Fruit fly (Drosophila melanogaster): ENCODE data around the gene CG8001.

- no peak for TF ChIP-seq tj (GFP tag; optimal IDR thresholded peaks at IDR 0.05)
- no peak for TF ChIP-seq kay (GFP tag; ENCODE audit: borderline replicate concordance)
- TF ChIP-seq pad (GFP tag; optimal IDR thresholded peaks at IDR 0.05), result peak; percentile 89
- peak; percentile 22 for TF ChIP-seq CG33017 (tag; optimal IDR thresholded peaks at IDR 0.05)
- peak; percentile 76 for TF ChIP-seq cic (GFP tag; optimal IDR thresholded peaks at IDR 0.05)
- TF ChIP-seq bab1 (GFP tag; optimal IDR thresholded peaks at IDR 0.05), result peak; percentile 48
- TF ChIP-seq CG11617 (GFP tag; optimal IDR thresholded peaks at IDR 0.05), result peak; percentile 34
- peak; percentile 81 for TF ChIP-seq ovo (GFP tag; optimal IDR thresholded peaks at IDR 0.05)
These were observed 38.4 kb downstream of the CG8001 start for dm6 chr3L:1794164-1794942.

All from whole organism, adult.